Fruit fly (Drosophila melanogaster) whole organism, prepupa: ENCODE measurements around the gene bru1.
A peak's percentile ranks its signal among the peaks of the same experiment; 100 is the strongest.

ENCODE experiments used
- Blimp-1 ChIP-seq: fragments of 200-800 bp; sonication (Bioruptor generic); optimal IDR thresholded peaks from 3 replicates; lab custom pipeline; 2017; ENCODE audit warnings: missing biosample characterization, missing genetic modification characterization, mild to moderate bottlenecking, moderate library complexity, missing genetic modification reagents
- CG10631 ChIP-seq: fragments of 200-800 bp; sonication (Bioruptor generic); optimal IDR thresholded peaks from 2 replicates; lab custom pipeline; 2016; ENCODE audit warnings: missing biosample characterization, missing genetic modification characterization
- CG10669 ChIP-seq: fragments of 200-800 bp; sonication (Bioruptor generic); optimal IDR thresholded peaks from 3 replicates; lab custom pipeline; 2018; ENCODE audit warnings: missing biosample characterization, mild to moderate bottlenecking, missing genetic modification characterization, moderate library complexity
- CG11294 ChIP-seq: fragments of 200-800 bp; sonication (Bioruptor generic); IDR thresholded peaks from 2 replicates; pipeline ENCODE4 v1.3.6; 2022; ENCODE audit warnings: missing biosample characterization, missing genetic modification characterization
- CG11762 ChIP-seq: fragments of 200-800 bp; sonication (Bioruptor generic); optimal IDR thresholded peaks from 3 replicates; lab custom pipeline; 2016; ENCODE audit warnings: missing biosample characterization, missing genetic modification characterization; ENCODE audit not compliant: insufficient read depth
- CG11902 ChIP-seq: fragments of 200-800 bp; sonication (Bioruptor generic); optimal IDR thresholded peaks from 3 replicates; lab custom pipeline; 2016; ENCODE audit warnings: missing biosample characterization, missing genetic modification characterization
- CG1621 ChIP-seq: fragments of 200-800 bp; sonication (Bioruptor generic); optimal IDR thresholded peaks from 3 replicates; lab custom pipeline; 2018; ENCODE audit warnings: missing biosample characterization, mild to moderate bottlenecking, missing genetic modification characterization
- CG3032 ChIP-seq: fragments of 200-800 bp; optimal IDR thresholded peaks from 2 replicates; lab custom pipeline; 2019; ENCODE audit warnings: missing biosample characterization, mild to moderate bottlenecking, missing genetic modification characterization, moderate library complexity
- CG32006 ChIP-seq: fragments of 200-800 bp; sonication (Bioruptor generic); optimal IDR thresholded peaks from 3 replicates; lab custom pipeline; 2017; ENCODE audit warnings: missing biosample characterization, mild to moderate bottlenecking, missing genetic modification characterization
- CG34406 ChIP-seq: fragments of 200-800 bp; sonication (Bioruptor generic); optimal IDR thresholded peaks from 3 replicates; lab custom pipeline; 2016; ENCODE audit warnings: missing biosample characterization, missing genetic modification characterization
- CG3919 ChIP-seq: fragments of 200-800 bp; sonication (Bioruptor generic); optimal IDR thresholded peaks from 3 replicates; lab custom pipeline; 2016; ENCODE audit warnings: missing biosample characterization, missing genetic modification characterization
- CG6163 ChIP-seq: fragments of 200-800 bp; sonication (Bioruptor generic); IDR thresholded peaks from 3 replicates; pipeline ENCODE4 v1.3.6; 2022; ENCODE audit warnings: missing biosample characterization, missing genetic modification characterization
- CG6792 ChIP-seq: fragments of 200-800 bp; sonication (Bioruptor generic); optimal IDR thresholded peaks from 3 replicates; lab custom pipeline; 2016; ENCODE audit warnings: missing biosample characterization, missing genetic modification characterization
- CG6808 ChIP-seq: fragments of 200-800 bp; sonication (Bioruptor generic); optimal IDR thresholded peaks from 3 replicates; lab custom pipeline; 2017; ENCODE audit warnings: missing biosample characterization, missing genetic modification characterization, mild to moderate bottlenecking, moderate library complexity, missing genetic modification reagents
- CG6854 ChIP-seq: fragments of 200-800 bp; sonication (Bioruptor generic); optimal IDR thresholded peaks from 2 replicates; lab custom pipeline; 2017; ENCODE audit warnings: missing biosample characterization, mild to moderate bottlenecking, missing genetic modification characterization
- CG7368 ChIP-seq: fragments of 200-800 bp; sonication (Bioruptor generic); optimal IDR thresholded peaks from 3 replicates; lab custom pipeline; 2016; ENCODE audit warnings: missing biosample characterization, missing genetic modification characterization
- CG8119 ChIP-seq: fragments of 200-800 bp; sonication (Bioruptor generic); IDR thresholded peaks from 3 replicates; pipeline ENCODE4 v1.3.6; 2022; ENCODE audit warnings: missing biosample characterization, missing genetic modification characterization
- CG8632 ChIP-seq: fragments of 200-800 bp; sonication (Bioruptor generic); optimal IDR thresholded peaks from 3 replicates; lab custom pipeline; 2016; ENCODE audit warnings: missing biosample characterization, missing genetic modification characterization
- CG9139 ChIP-seq: fragments of 200-800 bp; sonication (Bioruptor generic); optimal IDR thresholded peaks from 3 replicates; lab custom pipeline; 2017; ENCODE audit warnings: missing biosample characterization, mild to moderate bottlenecking, missing genetic modification characterization
- Eip75B ChIP-seq: fragments of 200-800 bp; sonication (Bioruptor generic); optimal IDR thresholded peaks from 3 replicates; lab custom pipeline; 2016; ENCODE audit warnings: missing biosample characterization, missing genetic modification characterization
- Eip78C ChIP-seq: fragments of 200-800 bp; sonication (Bioruptor generic); peaks from one replicate; lab custom pipeline; 2016; ENCODE audit warnings: missing biosample characterization, missing genetic modification characterization
- Eip93F ChIP-seq: fragments of 200-800 bp; sonication (Bioruptor generic); optimal IDR thresholded peaks from 2 replicates; lab custom pipeline; 2016; ENCODE audit warnings: missing biosample characterization, mild to moderate bottlenecking, missing genetic modification characterization
- Ets21C ChIP-seq: fragments of 200-800 bp; sonication (Bioruptor generic); optimal IDR thresholded peaks from 3 replicates; lab custom pipeline; 2016; ENCODE audit warnings: missing biosample characterization, missing genetic modification characterization
- Gug ChIP-seq: fragments of 200-800 bp; sonication (Bioruptor generic); IDR thresholded peaks from 2 replicates; pipeline ENCODE4 v1.3.6; 2022; ENCODE audit warnings: missing biosample characterization, missing genetic modification characterization
- Hr4 ChIP-seq: fragments of 200-800 bp; sonication (Bioruptor generic); optimal IDR thresholded peaks from 3 replicates; lab custom pipeline; 2016; ENCODE audit warnings: missing biosample characterization, missing genetic modification characterization
- Lpt ChIP-seq: fragments of 200-800 bp; sonication (Bioruptor generic); optimal IDR thresholded peaks from 3 replicates; lab custom pipeline; 2016; ENCODE audit warnings: missing biosample characterization, missing genetic modification characterization
- OdsH ChIP-seq: fragments of 200-800 bp; sonication (Bioruptor generic); optimal IDR thresholded peaks from 3 replicates; lab custom pipeline; 2016; ENCODE audit warnings: missing biosample characterization, missing genetic modification characterization
- Sox102F ChIP-seq: fragments of 200-800 bp; sonication (Bioruptor generic); optimal IDR thresholded peaks from 2 replicates; lab custom pipeline; 2016; ENCODE audit warnings: missing biosample characterization, mild to moderate bottlenecking, missing genetic modification characterization
- Sox15 ChIP-seq: fragments of 200-800 bp; sonication (Bioruptor generic); optimal IDR thresholded peaks from 3 replicates; lab custom pipeline; 2016; ENCODE audit warnings: missing biosample characterization, missing genetic modification characterization
- achi ChIP-seq: fragments of 200-800 bp; sonication (Bioruptor generic); optimal IDR thresholded peaks from 3 replicates; lab custom pipeline; 2016; ENCODE audit warnings: missing biosample characterization, missing genetic modification characterization
- acj6 ChIP-seq: fragments of 200-800 bp; sonication (Bioruptor generic); optimal IDR thresholded peaks from 3 replicates; lab custom pipeline; 2016; ENCODE audit warnings: missing biosample characterization, missing genetic modification characterization
- cyc ChIP-seq: fragments of 200-800 bp; sonication (Bioruptor generic); optimal IDR thresholded peaks from 3 replicates; lab custom pipeline; 2016; ENCODE audit warnings: missing biosample characterization, missing genetic modification characterization
- fd59A ChIP-seq: fragments of 200-800 bp; sonication (Bioruptor generic); optimal IDR thresholded peaks from 2 replicates; lab custom pipeline; 2017; ENCODE audit warnings: missing biosample characterization, mild to moderate bottlenecking, missing genetic modification characterization, missing genetic modification reagents
- fd85E ChIP-seq: fragments of 200-800 bp; sonication (Bioruptor generic); optimal IDR thresholded peaks from 3 replicates; lab custom pipeline; 2016; ENCODE audit warnings: missing biosample characterization, missing genetic modification characterization
- fkh ChIP-seq: fragments of 200-800 bp; sonication (Bioruptor generic); optimal IDR thresholded peaks from 3 replicates; lab custom pipeline; 2017; ENCODE audit warnings: missing biosample characterization, mild to moderate bottlenecking, missing genetic modification characterization, moderate library complexity
- net ChIP-seq: fragments of 200-800 bp; sonication (Bioruptor generic); optimal IDR thresholded peaks from 3 replicates; lab custom pipeline; 2016; ENCODE audit warnings: missing biosample characterization, missing genetic modification characterization
- pdm3 ChIP-seq: fragments of 200-800 bp; sonication (Bioruptor generic); optimal IDR thresholded peaks from 3 replicates; lab custom pipeline; 2016; ENCODE audit warnings: missing biosample characterization, missing genetic modification characterization
- salr ChIP-seq, 2 experiments: fragments of 200-800 bp; sonication (Bioruptor generic); optimal IDR thresholded peaks; 3 replicates each; lab custom pipeline; 2016 to 2018; ENCODE audit warnings: missing biosample characterization in 2 of 2, missing genetic modification characterization in 2 of 2, mild to moderate bottlenecking in 1 of 2
- spab ChIP-seq: fragments of 200-800 bp; sonication (Bioruptor generic); optimal IDR thresholded peaks from 2 replicates; lab custom pipeline; 2017; ENCODE audit warnings: missing biosample characterization, mild to moderate bottlenecking, missing genetic modification characterization, missing genetic modification reagents
- svp ChIP-seq: fragments of 200-800 bp; sonication (Bioruptor generic); peaks from one replicate; lab custom pipeline; 2016; ENCODE audit warnings: missing biosample characterization, missing genetic modification characterization
- topi ChIP-seq: fragments of 200-800 bp; sonication (Bioruptor generic); optimal IDR thresholded peaks from 3 replicates; lab custom pipeline; 2016; ENCODE audit warnings: missing biosample characterization, missing genetic modification characterization
- vri ChIP-seq: fragments of 200-800 bp; sonication (Bioruptor generic); optimal IDR thresholded peaks from 3 replicates; lab custom pipeline; 2016; ENCODE audit warnings: missing biosample characterization, mild to moderate bottlenecking, missing genetic modification characterization

bru1 gene

DNA sequence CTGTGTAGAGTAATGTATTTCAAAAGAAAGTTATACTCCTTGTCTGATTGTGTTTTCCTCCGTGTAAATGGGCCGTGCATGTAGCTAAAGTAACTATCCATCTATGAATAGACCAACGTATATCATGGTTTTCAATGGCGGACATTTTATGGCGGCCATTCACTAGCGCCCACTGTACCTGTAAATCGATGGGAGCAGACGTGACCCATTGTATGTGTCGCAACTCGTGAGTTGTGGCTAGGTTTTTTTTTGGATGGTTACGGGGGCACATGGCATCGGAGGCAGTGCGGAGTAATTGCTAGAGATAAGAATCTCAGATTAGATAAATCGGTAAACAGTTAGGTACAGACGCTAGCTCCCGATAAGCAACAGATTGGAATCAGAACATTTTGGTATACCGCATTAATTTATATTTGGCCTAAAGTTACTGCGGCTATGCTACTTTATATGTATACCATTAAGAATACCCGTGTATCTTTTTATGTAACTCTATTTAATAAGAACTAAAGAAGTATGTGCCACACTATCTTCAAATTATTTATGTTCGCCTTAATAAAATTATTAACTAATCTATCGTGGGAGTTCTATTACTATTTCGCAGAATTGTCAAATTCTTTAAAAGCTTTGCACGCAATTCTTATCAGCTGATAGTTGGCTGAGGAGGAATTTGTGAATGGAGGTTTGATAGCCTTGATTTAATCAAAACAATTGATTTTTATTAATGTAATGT, 171.5 kb downstream of the bru1 start:
- no peak for TF ChIP-seq CG11762 (GFP tag; lab: Kevin White, UChicago)
- TF ChIP-seq Sox15 (GFP tag; lab: Kevin White, UChicago): no peak
- no peak for TF ChIP-seq CG32006 (GFP tag; lab: Kevin White, UChicago)
- TF ChIP-seq vri: peak; percentile 21
- TF ChIP-seq fkh: peak; percentile 32

DNA sequence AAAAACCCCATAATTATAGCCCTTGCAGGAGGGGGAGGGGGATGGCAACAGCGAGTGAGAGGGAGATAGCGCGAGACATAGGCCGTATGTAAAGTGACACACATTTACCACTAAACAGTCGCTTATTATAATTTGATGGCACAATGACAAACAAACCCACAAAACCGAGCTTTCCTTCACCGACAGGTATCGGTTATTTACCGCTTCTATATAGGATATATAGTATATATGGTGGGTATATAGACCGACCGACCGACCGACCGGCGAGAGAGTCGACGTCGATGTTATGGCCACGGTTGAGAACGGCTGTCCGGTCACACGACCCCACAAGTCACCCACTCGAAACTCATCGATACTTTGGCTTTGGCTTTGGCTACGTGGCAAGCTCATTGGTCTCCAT, 172.2 kb downstream of the bru1 start:
- TF ChIP-seq CG10631 (GFP tag; lab: Kevin White, UChicago) (no peak), Eip75B (GFP tag; lab: Kevin White, UChicago) (no peak), Ets21C (GFP tag; lab: Kevin White, UChicago) (no peak)

DNA sequence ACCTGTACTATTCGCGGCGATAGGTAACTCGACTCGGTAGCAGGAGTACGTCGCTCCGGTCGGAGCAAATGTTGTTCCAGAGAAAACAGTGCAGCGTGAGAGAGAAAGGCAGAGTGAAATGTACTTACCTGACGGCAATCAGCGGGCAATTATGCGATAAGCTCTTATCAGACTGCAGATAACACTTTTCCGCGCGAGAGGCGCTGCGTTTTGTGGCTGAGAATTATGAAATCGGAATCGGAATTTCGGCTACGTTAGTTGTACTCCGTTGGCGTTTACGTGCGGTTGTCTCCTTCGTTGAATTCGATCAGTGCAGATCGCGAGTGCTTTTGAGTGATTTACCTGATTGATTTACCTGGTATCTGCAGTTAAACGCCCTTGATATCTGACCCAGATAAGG, 173.1 kb downstream of the bru1 start:
- TF ChIP-seq fkh (peak; percentile 41), Gug (GFP tag; lab: Robert Waterston, UW) (no peak), svp (GFP tag; lab: Kevin White, UChicago) (no peak), fd85E (GFP tag; lab: Kevin White, UChicago) (no peak), topi (no peak), pdm3 (GFP tag; lab: Kevin White, UChicago) (no peak), CG34406 (GFP tag; lab: Kevin White, UChicago) (no peak), CG11762 (GFP tag; lab: Kevin White, UChicago) (no peak), Eip93F (peak; percentile 31), spab (no peak), CG6854 (GFP tag; lab: Kevin White, UChicago) (no peak), CG8632 (GFP tag; lab: Kevin White, UChicago) (no peak), Eip78C (GFP tag; lab: Kevin White, UChicago) (peak; percentile 12), CG6163 (GFP tag; lab: Robert Waterston, UW) (0 out of 3 replicates have a peak, but pooled peaks have one; percentile 23), Lpt (GFP tag; lab: Kevin White, UChicago) (no peak), Hr4 (no peak), CG7368 (GFP tag; lab: Kevin White, UChicago) (no peak), Sox102F (GFP tag; lab: Kevin White, UChicago) (no peak), achi (GFP tag; lab: Kevin White, UChicago) (no peak), CG6792 (GFP tag; lab: Kevin White, UChicago) (no peak), CG11902 (no peak), cyc (GFP tag; lab: Kevin White, UChicago) (no peak), CG8119 (GFP tag; lab: Robert Waterston, UW) (no peak), CG3032 (no peak), vri (peak; percentile 98), net (GFP tag; lab: Kevin White, UChicago) (no peak), CG10669 (GFP tag; lab: Kevin White, UChicago) (no peak)

dm6 chr2L:12348407-12349091, 173.7 kb downstream of the bru1 start:
- TF ChIP-seq Blimp-1: no peak
- TF ChIP-seq svp (GFP tag; lab: Kevin White, UChicago): peak; percentile 44
- TF ChIP-seq vri: peak; percentile 17
- TF ChIP-seq fkh: peak; percentile 12

dm6 chr2L:12350880-12351279, 176.1 kb downstream of the bru1 start:
- TF ChIP-seq fkh: no peak
- no peak for TF ChIP-seq CG6808
- TF ChIP-seq CG11294 (GFP tag; lab: Robert Waterston, UW): no peak
- no peak for TF ChIP-seq topi
- peak; percentile 21 for TF ChIP-seq OdsH (GFP tag; lab: Kevin White, UChicago)
- peak; percentile 50; the same call in 1 of the 3 replicates for TF ChIP-seq CG8119 (GFP tag; lab: Robert Waterston, UW)
- TF ChIP-seq salr (GFP tag; optimal IDR thresholded peaks at IDR 0.05; lab: Kevin White, UChicago): no peak
- TF ChIP-seq CG7368 (GFP tag; lab: Kevin White, UChicago): no peak
- TF ChIP-seq Ets21C (GFP tag; lab: Kevin White, UChicago): no peak
- TF ChIP-seq Gug (GFP tag; lab: Robert Waterston, UW): no peak
- no peak for TF ChIP-seq fd59A (GFP tag; lab: Kevin White, UChicago)
- TF ChIP-seq CG3919 (GFP tag; lab: Kevin White, UChicago): peak; percentile 32
- TF ChIP-seq CG9139 (GFP tag; lab: Kevin White, UChicago): no peak
- TF ChIP-seq Hr4: peak; percentile 42
- TF ChIP-seq CG1621 (tag; lab: Kevin White, UChicago): no peak
- peak; percentile 1 for TF ChIP-seq acj6 (GFP tag; lab: Kevin White, UChicago)
- no peak for TF ChIP-seq Eip93F
